Worm (Caenorhabditis elegans): ENCODE results near the gene hpo-7.

ce11 chrII:2094924-2095650, 40.4 kb downstream of the hpo-7 start, which contains the start of gene T16A1.2:
- TF ChIP-seq pha-4 (tag; optimal IDR thresholded peaks at IDR 0.05) (no peak), nhr-76 (tag; optimal IDR thresholded peaks at IDR 0.05) (no peak), nhr-28 (tag; optimal IDR thresholded peaks at IDR 0.05) (no peak)

Measured in whole organism, L3 larva.